Fruit fly (Drosophila melanogaster) whole organism, pupa: Measurements from ENCODE around the gene sowi.

ENCODE experiments used
- CG10348 ChIP-seq: fragments of 200-800 bp; sonication (Bioruptor generic); IDR thresholded peaks from 2 replicates; pipeline ENCODE4 v1.3.6; 2022; ENCODE audit warnings: missing biosample characterization, missing genetic modification characterization
- CG15710 ChIP-seq: fragments of 200-800 bp; sonication (Bioruptor generic); optimal IDR thresholded peaks from 2 replicates; lab custom pipeline; 2018; ENCODE audit warnings: missing biosample characterization, mild to moderate bottlenecking, missing genetic modification characterization, moderate library complexity
- Pif1B ChIP-seq: fragments of 200-800 bp; sonication (Bioruptor generic); optimal IDR thresholded peaks from 3 replicates; lab custom pipeline; 2016; ENCODE audit warnings: missing biosample characterization, missing genetic modification characterization
- rn ChIP-seq: fragments of 200-800 bp; sonication (Bioruptor generic); IDR thresholded peaks from 2 replicates; pipeline ENCODE4 v1.3.6; 2022; ENCODE audit warnings: missing biosample characterization, missing genetic modification characterization

- no peak for TF ChIP-seq Pif1B (GFP tag; lab: Kevin White, UChicago)
- TF ChIP-seq rn (GFP tag; lab: Robert Waterston, UW) = no peak
- no peak for TF ChIP-seq CG10348 (GFP tag; lab: Robert Waterston, UW)
- no peak for TF ChIP-seq CG15710 (tag; lab: Kevin White, UChicago)
These were observed 22.6 kb downstream of the sowi start for dm6 chr3R:6605142-6605541.
